Worm (Caenorhabditis elegans) whole organism, young adult: ENCODE results near the gene lido-5.

Source experiments
- B0019.2 ChIP-seq: fragments of 200-800 bp; sonication (Bioruptor generic); conservative IDR thresholded peaks from 2 replicates; pipeline ENCODE4 v1.3.6; 2022; ENCODE audit warnings: missing genetic modification reagents, missing genetic modification characterization, missing compliant biosample characterization
- B0035.1 ChIP-seq: sonication (generic microtip); optimal IDR thresholded peaks from 2 replicates; lab custom pipeline; 2016; ENCODE audit warnings: missing genetic modification characterization, mild to moderate bottlenecking, missing compliant biosample characterization, missing genotype, missing genetic modification reagents
- C06A6.2 ChIP-seq: fragments of 200-800 bp; sonication (Bioruptor generic); conservative IDR thresholded peaks from 2 replicates; pipeline ENCODE4 v1.3.6; 2022; ENCODE audit warnings: missing genetic modification characterization, missing compliant biosample characterization
- F33H1.4 ChIP-seq: fragments of 200-800 bp; sonication (Bioruptor generic); IDR thresholded peaks from 2 replicates; pipeline ENCODE4 v1.3.6; 2022; ENCODE audit warnings: missing genetic modification reagents, missing genetic modification characterization, missing compliant biosample characterization
- F39B2.1 ChIP-seq: fragments of 200-800 bp; sonication (Bioruptor generic); IDR thresholded peaks from 2 replicates; pipeline ENCODE4 v1.3.6; 2022; ENCODE audit warnings: missing genetic modification reagents, missing genetic modification characterization, missing compliant biosample characterization
- F49E8.2 ChIP-seq: sonication (generic microtip); optimal IDR thresholded peaks from 3 replicates; lab custom pipeline; 2017; ENCODE audit warnings: missing genetic modification characterization, mild to moderate bottlenecking, missing compliant biosample characterization, antibody characterized with exemption, moderate library complexity; ENCODE audit not compliant: insufficient read depth
- K11D2.4 ChIP-seq: fragments of 200-800 bp; sonication (Bioruptor generic); IDR thresholded peaks from 2 replicates; pipeline ENCODE4 v1.3.6; 2022; ENCODE audit warnings: missing genetic modification reagents, missing genetic modification characterization, missing compliant biosample characterization
- K12H6.12 ChIP-seq: fragments of 200-800 bp; sonication (Bioruptor generic); optimal IDR thresholded peaks from 2 replicates; lab custom pipeline; 2018; ENCODE audit warnings: mild to moderate bottlenecking, missing genetic modification characterization, missing compliant biosample characterization
- ZK185.1 ChIP-seq: sonication (generic microtip); optimal IDR thresholded peaks from 2 replicates; lab custom pipeline; 2016; ENCODE audit warnings: mild to moderate bottlenecking, missing genetic modification characterization, missing compliant biosample characterization; ENCODE audit not compliant: poor library complexity, severe bottlenecking
- athp-1 ChIP-seq: sonication (generic microtip); optimal IDR thresholded peaks from 2 replicates; lab custom pipeline; 2017; ENCODE audit warnings: mild to moderate bottlenecking, missing genetic modification characterization, missing compliant biosample characterization
- bed-1 ChIP-seq: fragments of 200-800 bp; sonication (Bioruptor generic); IDR thresholded peaks from 2 replicates; pipeline ENCODE4 v1.3.6; 2022; ENCODE audit warnings: missing genetic modification reagents, missing genetic modification characterization, missing compliant biosample characterization
- ceh-100 ChIP-seq: fragments of 200-800 bp; sonication (Bioruptor generic); IDR thresholded peaks from 2 replicates; pipeline ENCODE4 v1.3.6; 2022; ENCODE audit warnings: missing genetic modification reagents, missing genetic modification characterization, missing compliant biosample characterization
- dox-1 ChIP-seq: fragments of 200-800 bp; sonication (Bioruptor generic); IDR thresholded peaks from 2 replicates; pipeline ENCODE4 v1.3.6; 2022; ENCODE audit warnings: missing genetic modification reagents, missing genetic modification characterization, missing compliant biosample characterization
- ekl-4 ChIP-seq: fragments of 200-800 bp; sonication (Bioruptor generic); IDR thresholded peaks from 2 replicates; pipeline ENCODE4 v1.3.6; 2022; ENCODE audit warnings: missing genetic modification reagents, missing genetic modification characterization, missing compliant biosample characterization
- fkh-3 ChIP-seq: sonication (generic microtip); optimal IDR thresholded peaks from 2 replicates; lab custom pipeline; 2016; ENCODE audit warnings: mild to moderate bottlenecking, missing genetic modification characterization, missing compliant biosample characterization
- hmg-20 ChIP-seq: fragments of 200-800 bp; sonication (Bioruptor generic); IDR thresholded peaks from 2 replicates; pipeline ENCODE4 v1.3.6; 2022; ENCODE audit warnings: missing genetic modification reagents, missing genetic modification characterization, missing compliant biosample characterization
- lag-1 ChIP-seq: fragments of 200-800 bp; sonication (Bioruptor generic); IDR thresholded peaks from 2 replicates; pipeline ENCODE4 v1.3.6; 2022; ENCODE audit warnings: missing genetic modification reagents, missing genetic modification characterization, missing compliant biosample characterization
- let-607 ChIP-seq, 2 experiments: fragments of 200-800 bp in 1 of 2; sonication (Bioruptor generic) in 1 of 2; sonication (generic microtip) in 1 of 2; optimal IDR thresholded peaks; 2 replicates each; lab custom pipeline; 2016 to 2018; ENCODE audit warnings: mild to moderate bottlenecking in 2 of 2, missing compliant biosample characterization in 2 of 2, missing genetic modification characterization in 2 of 2, moderate library complexity in 2 of 2, missing genotype in 1 of 2
- lin-26 ChIP-seq: fragments of 200-800 bp; sonication (Bioruptor generic); IDR thresholded peaks from 2 replicates; pipeline ENCODE4 v1.3.6; 2022; ENCODE audit warnings: missing genetic modification reagents, missing genetic modification characterization, missing compliant biosample characterization
- madf-10 ChIP-seq: sonication (generic microtip); optimal IDR thresholded peaks from 2 replicates; lab custom pipeline; 2016; ENCODE audit warnings: mild to moderate bottlenecking, missing genetic modification characterization, missing compliant biosample characterization
- madf-3 ChIP-seq: fragments of 200-800 bp; sonication (Bioruptor generic); IDR thresholded peaks from 2 replicates; pipeline ENCODE4 v1.3.6; 2022; ENCODE audit warnings: missing genetic modification reagents, missing genetic modification characterization, missing compliant biosample characterization
- mcd-1 ChIP-seq: fragments of 200-800 bp; sonication (Bioruptor generic); IDR thresholded peaks from 2 replicates; pipeline ENCODE4 v1.3.6; 2022; ENCODE audit warnings: missing genetic modification reagents, missing genetic modification characterization, missing compliant biosample characterization
- mes-4 ChIP-seq: sonication (generic microtip); optimal IDR thresholded peaks from 2 replicates; lab custom pipeline; 2016; ENCODE audit warnings: missing genotype, missing genetic modification characterization, missing compliant biosample characterization
- nfya-2 ChIP-seq: fragments of 200-800 bp; sonication (Bioruptor generic); IDR thresholded peaks from 2 replicates; pipeline ENCODE4 v1.3.6; 2022; ENCODE audit warnings: missing genetic modification reagents, missing genetic modification characterization, missing compliant biosample characterization
- nfyb-1 ChIP-seq: fragments of 200-800 bp; sonication (Bioruptor generic); IDR thresholded peaks from 2 replicates; pipeline ENCODE4 v1.3.6; 2022; ENCODE audit warnings: missing genetic modification reagents, missing genetic modification characterization, missing compliant biosample characterization
- pbrm-1 ChIP-seq: fragments of 200-800 bp; sonication (Bioruptor generic); IDR thresholded peaks from 2 replicates; pipeline ENCODE4 v1.3.6; 2022; ENCODE audit warnings: missing genetic modification reagents, missing genetic modification characterization, missing compliant biosample characterization
- rcor-1 ChIP-seq: fragments of 200-800 bp; sonication (Bioruptor generic); IDR thresholded peaks from 2 replicates; pipeline ENCODE4 v1.3.6; 2022; ENCODE audit warnings: missing genetic modification reagents, missing genetic modification characterization, missing compliant biosample characterization
- sdz-38 ChIP-seq: sonication (generic microtip); optimal IDR thresholded peaks from 2 replicates; lab custom pipeline; 2016; ENCODE audit warnings: missing genotype, missing genetic modification characterization, missing compliant biosample characterization
- snpc-4 ChIP-seq, 5 experiments: fragments of 150-350 bp in 1 of 5; sonication (generic microtip) in 4 of 5; optimal IDR thresholded peaks; 2 replicates each; lab custom pipeline; 2014 to 2018; ENCODE audit warnings: missing genetic modification characterization in 5 of 5, missing biosample characterization in 3 of 5, antibody characterized with exemption in 2 of 5, mild to moderate bottlenecking in 2 of 5, missing compliant biosample characterization in 2 of 5, missing genotype in 2 of 5, moderate library complexity in 2 of 5, missing genetic modification reagents in 1 of 5
- somi-1 ChIP-seq: fragments of 200-800 bp; sonication (Bioruptor generic); optimal IDR thresholded peaks from 2 replicates; lab custom pipeline; 2018; ENCODE audit warnings: mild to moderate bottlenecking, missing genetic modification characterization, missing compliant biosample characterization
- tbx-9 ChIP-seq: sonication (generic microtip); optimal IDR thresholded peaks from 2 replicates; lab custom pipeline; 2016; ENCODE audit warnings: borderline replicate concordance, missing genetic modification characterization, inconsistent platforms, missing compliant biosample characterization
- zfh-2 ChIP-seq: fragments of 200-800 bp; sonication (Bioruptor generic); conservative IDR thresholded peaks from 2 replicates; pipeline ENCODE4 v1.3.6; 2022; ENCODE audit warnings: missing genetic modification reagents, missing genetic modification characterization, missing compliant biosample characterization
- zim-3 ChIP-seq: sonication (generic microtip); optimal IDR thresholded peaks from 2 replicates; lab custom pipeline; 2017; ENCODE audit warnings: mild to moderate bottlenecking, missing genetic modification characterization, moderate library complexity, missing compliant biosample characterization
- ztf-26 ChIP-seq: sonication (generic microtip); optimal IDR thresholded peaks from 2 replicates; lab custom pipeline; 2017; ENCODE audit warnings: missing genetic modification characterization, missing compliant biosample characterization

Gene lido-5

ce11 chrX:17151160-17151711 is 40.8 kb upstream of the lido-5 start, which contains the start of gene mdt-1.2 (continued):
- TF ChIP-seq bed-1 (GFP tag; lab: Robert Waterston, UW) (no peak), snpc-4 (GFP tag; optimal IDR thresholded peaks at IDR 0.05; lab: Kevin White, UChicago) (peak; percentile 30), snpc-4 (tag; optimal IDR thresholded peaks at IDR 0.05; lab: Kevin White, UChicago) (peak in 1 of 4 experiments; percentile 17), lag-1 (GFP tag; lab: Robert Waterston, UW) (no peak), F39B2.1 (GFP tag; lab: Robert Waterston, UW) (no peak), C06A6.2 (no peak), zim-3 (tag; lab: Kevin White, UChicago) (no peak), ZK185.1 (tag; lab: Kevin White, UChicago) (peak; percentile 60), ceh-100 (no peak), tbx-9 (tag; lab: Kevin White, UChicago) (no peak), K11D2.4 (GFP tag; lab: Robert Waterston, UW) (no peak), lin-26 (GFP tag; lab: Robert Waterston, UW) (0 out of 2 replicates have a peak, but pooled peaks have one; percentile 27), athp-1 (no peak), dox-1 (GFP tag; lab: Robert Waterston, UW) (0 out of 2 replicates have a peak, but pooled peaks have one; percentile 35), ekl-4 (0 out of 2 replicates have a peak, but pooled peaks have one; percentile 25), F33H1.4 (GFP tag; lab: Robert Waterston, UW) (no peak), somi-1 (GFP tag; lab: Kevin White, UChicago) (no peak), let-607 (tag; optimal IDR thresholded peaks at IDR 0.05; lab: Kevin White, UChicago) (peak in 1 of 2 experiments; percentile 45), K12H6.12 (tag; lab: Kevin White, UChicago) (no peak), rcor-1 (0 out of 2 replicates have a peak, but pooled peaks have one; percentile 37), nfya-2 (no peak), nfyb-1 (peak; percentile 42; the same call in 1 of the 2 replicates), pbrm-1 (GFP tag; lab: Robert Waterston, UW) (peak; percentile 19; the same call in 1 of the 2 replicates), zfh-2 (GFP tag; lab: Robert Waterston, UW) (no peak), mcd-1 (GFP tag; lab: Robert Waterston, UW) (no peak)

ce11 chrX:17149877-17150490 is 39.5 kb upstream of the lido-5 start, which contains the start of gene T23C6.4:
Gene T23C6.4, minus strand, starts transcription at chrX:17149927.
- TF ChIP-seq madf-3 (GFP tag; lab: Robert Waterston, UW) (no peak), mes-4 (tag; lab: Kevin White, UChicago) (no peak), fkh-3 (no peak), hmg-20 (GFP tag; lab: Robert Waterston, UW) (no peak), B0019.2 (GFP tag; lab: Robert Waterston, UW) (no peak), madf-10 (tag; lab: Kevin White, UChicago) (no peak), ztf-26 (tag; lab: Kevin White, UChicago) (no peak), nfya-2 (no peak), athp-1 (no peak), sdz-38 (tag; lab: Kevin White, UChicago) (no peak), F39B2.1 (GFP tag; lab: Robert Waterston, UW) (no peak), F49E8.2 (tag; lab: Kevin White, UChicago) (no peak), B0035.1 (tag; lab: Kevin White, UChicago) (no peak)
